Worm (Caenorhabditis elegans) whole organism, late embryonic: ENCODE measurements around the gene nep-26.

Experiments used
- F13H6.1 ChIP-seq: sonication (generic microtip); optimal IDR thresholded peaks from 2 replicates; lab custom pipeline; 2016; ENCODE audit warnings: missing genetic modification characterization, missing compliant biosample characterization
- T23F11.4 ChIP-seq: fragments of 200-800 bp; sonication (Bioruptor generic); optimal IDR thresholded peaks from 2 replicates; lab custom pipeline; 2018; ENCODE audit warnings: mild to moderate bottlenecking, missing genetic modification characterization, missing compliant biosample characterization
- Y22D7AL.16 ChIP-seq: sonication (generic microtip); optimal IDR thresholded peaks from 2 replicates; lab custom pipeline; 2016; ENCODE audit warnings: missing genetic modification characterization, missing compliant biosample characterization
- ama-1 ChIP-seq: fragments of 150-350 bp; optimal IDR thresholded peaks from 2 replicates; lab custom pipeline; 2014
- ceh-19 ChIP-seq: fragments of 200-800 bp; sonication (Bioruptor generic); optimal IDR thresholded peaks from 2 replicates; lab custom pipeline; 2018; ENCODE audit warnings: mild to moderate bottlenecking, missing genetic modification characterization, missing compliant biosample characterization
- ceh-2 ChIP-seq: sonication (generic microtip); optimal IDR thresholded peaks from 2 replicates; lab custom pipeline; 2016; ENCODE audit warnings: missing genotype, missing genetic modification characterization, missing compliant biosample characterization
- ceh-48 ChIP-seq: sonication (generic microtip); optimal IDR thresholded peaks from 2 replicates; lab custom pipeline; 2016; ENCODE audit warnings: missing genetic modification characterization, inconsistent platforms, missing compliant biosample characterization
- che-1 ChIP-seq: sonication (generic microtip); optimal IDR thresholded peaks from 2 replicates; lab custom pipeline; 2016; ENCODE audit warnings: mild to moderate bottlenecking, missing genetic modification characterization, missing compliant biosample characterization
- dve-1 ChIP-seq: sonication (generic microtip); optimal IDR thresholded peaks from 2 replicates; lab custom pipeline; 2017; ENCODE audit warnings: antibody characterized with exemption, mild to moderate bottlenecking, missing genetic modification characterization, missing compliant biosample characterization
- elt-4 ChIP-seq: sonication (generic microtip); optimal IDR thresholded peaks from 2 replicates; lab custom pipeline; 2016; ENCODE audit warnings: missing genetic modification characterization, missing compliant biosample characterization
- eyg-1 ChIP-seq: sonication (generic microtip); optimal IDR thresholded peaks from 2 replicates; lab custom pipeline; 2016; ENCODE audit warnings: missing genotype, missing genetic modification characterization, missing compliant biosample characterization
- fkh-10 ChIP-seq: fragments of 150-350 bp; optimal IDR thresholded peaks from 2 replicates; lab custom pipeline; 2014; ENCODE audit warnings: missing biosample characterization, missing genetic modification reagents, missing genetic modification characterization
- fkh-6 ChIP-seq: sonication (generic microtip); optimal IDR thresholded peaks from 2 replicates; lab custom pipeline; 2016; ENCODE audit warnings: missing genetic modification characterization, missing compliant biosample characterization
- gmeb-2 ChIP-seq: sonication (generic microtip); optimal IDR thresholded peaks from 2 replicates; lab custom pipeline; 2016; ENCODE audit warnings: missing genetic modification characterization, inconsistent platforms, missing compliant biosample characterization
- hlh-13 ChIP-seq: fragments of 200-800 bp; sonication (Bioruptor generic); optimal IDR thresholded peaks from 2 replicates; lab custom pipeline; 2018; ENCODE audit warnings: mild to moderate bottlenecking, missing genetic modification characterization, missing compliant biosample characterization
- hlh-15 ChIP-seq: sonication (generic microtip); optimal IDR thresholded peaks from 2 replicates; lab custom pipeline; 2016; ENCODE audit warnings: missing genetic modification characterization, missing compliant biosample characterization
- hlh-8 ChIP-seq: sonication (generic microtip); optimal IDR thresholded peaks from 2 replicates; lab custom pipeline; 2016; ENCODE audit warnings: missing genotype, missing genetic modification characterization, missing compliant biosample characterization
- lim-6 ChIP-seq: sonication (generic microtip); optimal IDR thresholded peaks from 2 replicates; lab custom pipeline; 2016; ENCODE audit warnings: missing genetic modification characterization, missing compliant biosample characterization
- lin-11 ChIP-seq: fragments of 200-800 bp; sonication (Bioruptor generic); optimal IDR thresholded peaks from 2 replicates; lab custom pipeline; 2018; ENCODE audit warnings: mild to moderate bottlenecking, missing genetic modification characterization, missing compliant biosample characterization
- nhr-11 ChIP-seq: fragments of 150-350 bp; optimal IDR thresholded peaks from 2 replicates; lab custom pipeline; 2014; ENCODE audit warnings: missing biosample characterization, missing genetic modification characterization
- nhr-232 ChIP-seq: sonication (generic microtip); optimal IDR thresholded peaks from 2 replicates; lab custom pipeline; 2016; ENCODE audit warnings: missing genetic modification characterization, missing compliant biosample characterization
- pat-9 ChIP-seq: fragments of 200-800 bp; sonication (Bioruptor generic); optimal IDR thresholded peaks from 2 replicates; lab custom pipeline; 2018; ENCODE audit warnings: mild to moderate bottlenecking, missing genetic modification characterization, moderate library complexity, missing compliant biosample characterization
- pha-2 ChIP-seq: sonication (generic microtip); optimal IDR thresholded peaks from 2 replicates; lab custom pipeline; 2017; ENCODE audit warnings: mild to moderate bottlenecking, missing genetic modification characterization, missing compliant biosample characterization
- pqm-1 ChIP-seq: sonication (generic microtip); optimal IDR thresholded peaks from 2 replicates; lab custom pipeline; 2016; ENCODE audit warnings: missing genetic modification characterization, missing compliant biosample characterization
- pros-1 ChIP-seq: fragments of 150-350 bp; optimal IDR thresholded peaks from 2 replicates; lab custom pipeline; 2014; ENCODE audit warnings: missing biosample characterization, missing genetic modification reagents, missing genetic modification characterization
- rnt-1 ChIP-seq: sonication (generic microtip); optimal IDR thresholded peaks from 2 replicates; lab custom pipeline; 2016; ENCODE audit warnings: missing genetic modification characterization, missing compliant biosample characterization
- sdc-2 ChIP-seq: sonication (generic microtip); optimal IDR thresholded peaks from 2 replicates; lab custom pipeline; 2016; ENCODE audit warnings: missing genotype, missing genetic modification characterization, missing compliant biosample characterization
- sox-2 ChIP-seq: fragments of 200-800 bp; sonication (Bioruptor generic); IDR thresholded peaks from 2 replicates; pipeline ENCODE4 v1.3.6; 2022; ENCODE audit warnings: missing genetic modification reagents, missing genetic modification characterization, missing compliant biosample characterization
- sox-4 ChIP-seq: sonication (generic microtip); optimal IDR thresholded peaks from 2 replicates; lab custom pipeline; 2017; ENCODE audit warnings: mild to moderate bottlenecking, missing genetic modification characterization, inconsistent platforms, missing compliant biosample characterization
- tbx-2 ChIP-seq: sonication (generic microtip); optimal IDR thresholded peaks from 2 replicates; lab custom pipeline; 2016; ENCODE audit warnings: missing genetic modification characterization, missing compliant biosample characterization
- ttx-3 ChIP-seq: sonication (generic microtip); optimal IDR thresholded peaks from 2 replicates; lab custom pipeline; 2016; ENCODE audit warnings: missing genetic modification reagents, missing genetic modification characterization, missing compliant biosample characterization
- unc-3 ChIP-seq, 2 experiments: fragments of 200-800 bp in 1 of 2; sonication (Bioruptor generic) in 1 of 2; sonication (generic microtip) in 1 of 2; conservative IDR thresholded peaks in 1 of 2; optimal IDR thresholded peaks in 1 of 2; 2 replicates each; pipeline versions ENCODE4 v1.3.6 to Lab custom; 2016 to 2022; ENCODE audit warnings: missing compliant biosample characterization in 2 of 2, missing genetic modification characterization in 2 of 2, missing genetic modification reagents in 1 of 2
- unc-55 ChIP-seq: sonication (generic microtip); optimal IDR thresholded peaks from 2 replicates; lab custom pipeline; 2017; ENCODE audit warnings: missing biosample characterization, missing genetic modification reagents, missing genetic modification characterization
- unc-86 ChIP-seq: sonication (generic microtip); optimal IDR thresholded peaks from 2 replicates; lab custom pipeline; 2016; ENCODE audit warnings: missing genetic modification characterization, missing compliant biosample characterization
- zip-5 ChIP-seq: sonication (generic microtip); optimal IDR thresholded peaks from 2 replicates; lab custom pipeline; 2016; ENCODE audit warnings: missing genetic modification characterization, missing compliant biosample characterization
- ztf-16 ChIP-seq: sonication (generic microtip); optimal IDR thresholded peaks from 2 replicates; lab custom pipeline; 2017; ENCODE audit warnings: missing genetic modification characterization, missing compliant biosample characterization

Gene nep-26

ce11 chrII:10300082-10300749 lies at the start of gene nep-26:
Gene nep-26 (minus strand): TSS chrII:10300132.
- TF ChIP-seq unc-55 (GFP tag; lab: Kevin White, UChicago) = peak; percentile 33
- TF ChIP-seq sox-2 = no peak

- no peak for TF ChIP-seq nhr-11 (tag; lab: Kevin White, UChicago)
- TF ChIP-seq, all 69 proteins: peak for 0
These were observed 46.1 kb upstream of the nep-26 start, which contains the start of gene C07E3.10 for ce11 chrII:10346075-10346474. Gene C07E3.10 (plus strand): TSS chrII:10346375.

- no peak for TF ChIP-seq ttx-3 (tag; lab: Kevin White, UChicago)
- TF ChIP-seq hlh-13 (GFP tag; lab: Kevin White, UChicago) = no peak
- no peak for TF ChIP-seq elt-4 (tag; lab: Kevin White, UChicago)
- TF ChIP-seq ceh-19 (GFP tag; lab: Kevin White, UChicago) = no peak
- TF ChIP-seq ama-1 (lab: Kevin White, UChicago) = no peak
- no peak for TF ChIP-seq pat-9 (tag; lab: Kevin White, UChicago)
- no peak for TF ChIP-seq fkh-10
- no peak for TF ChIP-seq lin-11 (tag; lab: Kevin White, UChicago)
- no peak for TF ChIP-seq lim-6
These were observed 45.1 kb upstream of the nep-26 start, which contains the start of gene pro-2 for ce11 chrII:10345012-10345411. Gene pro-2 (minus strand): TSS chrII:10345112.

DNA sequence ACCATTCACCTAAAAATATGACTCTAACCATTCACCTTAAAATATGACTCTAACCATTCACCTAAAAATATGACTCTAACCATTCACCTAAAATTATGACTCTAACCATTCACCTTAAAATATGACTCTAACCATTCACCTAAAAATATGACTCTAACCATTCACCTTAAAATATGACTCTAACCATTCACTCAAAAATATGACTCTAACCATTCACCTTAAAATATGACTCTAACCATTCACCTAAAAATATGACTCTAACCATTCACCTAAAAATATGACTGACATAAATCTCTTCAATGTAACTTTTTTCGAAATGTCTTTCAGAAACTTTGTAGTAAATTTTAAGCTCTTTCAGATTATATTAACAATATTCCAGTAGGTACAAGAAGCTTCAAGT lies 36.2 kb upstream of the nep-26 start:
- TF ChIP-seq che-1 (tag; lab: Kevin White, UChicago) (peak; percentile 6), hlh-13 (GFP tag; lab: Kevin White, UChicago) (peak; percentile 56)

- TF ChIP-seq hlh-8 (tag; lab: Kevin White, UChicago) (no peak), sox-4 (tag; lab: Kevin White, UChicago) (no peak), fkh-6 (tag; lab: Kevin White, UChicago) (no peak), unc-86 (no peak), ceh-48 (tag; lab: Kevin White, UChicago) (no peak), hlh-15 (tag; lab: Kevin White, UChicago) (no peak), sdc-2 (tag; lab: Kevin White, UChicago) (no peak), gmeb-2 (tag; lab: Kevin White, UChicago) (no peak), T23F11.4 (no peak), rnt-1 (tag; lab: Kevin White, UChicago) (no peak), zip-5 (no peak), eyg-1 (tag; lab: Kevin White, UChicago) (no peak), Y22D7AL.16 (tag; lab: Kevin White, UChicago) (no peak)
These were observed 29.8 kb upstream of the nep-26 start for ce11 chrII:10329754-10330153.

DNA sequence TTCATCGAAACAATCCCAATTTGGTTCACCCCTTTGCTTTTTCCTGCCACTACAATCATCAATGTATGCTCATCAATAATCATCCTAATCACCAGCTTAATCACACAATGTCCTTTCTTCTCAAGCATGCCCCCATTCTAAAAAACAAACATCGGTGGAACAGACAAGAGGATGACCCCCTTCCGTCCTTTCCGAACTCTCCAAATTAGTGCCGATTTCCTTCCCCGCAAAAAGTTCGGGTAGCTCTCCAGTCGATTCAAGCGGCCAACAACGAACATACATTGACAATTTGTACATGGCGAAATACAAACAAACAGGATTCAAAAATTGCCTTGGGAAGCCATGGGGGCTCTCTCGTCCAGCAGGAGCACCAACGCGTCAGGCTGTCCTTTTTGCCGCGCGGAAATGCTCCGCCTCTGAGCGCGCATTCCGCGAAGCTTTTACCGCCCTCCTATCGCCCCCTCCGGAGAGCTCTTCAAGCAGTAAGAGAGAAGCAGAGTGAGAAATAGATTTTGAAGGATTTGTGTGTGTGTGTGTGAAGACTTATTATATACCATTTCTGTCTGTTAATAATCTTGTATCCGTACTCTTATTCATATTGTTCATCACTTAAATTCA lies 25.8 kb upstream of the nep-26 start, which contains the start of gene appg-1:
appg-1 (plus strand) TSS at position 427 of the 618 bp plus-strand sequence.
- no peak for TF ChIP-seq pqm-1 (tag; lab: Kevin White, UChicago)

DNA sequence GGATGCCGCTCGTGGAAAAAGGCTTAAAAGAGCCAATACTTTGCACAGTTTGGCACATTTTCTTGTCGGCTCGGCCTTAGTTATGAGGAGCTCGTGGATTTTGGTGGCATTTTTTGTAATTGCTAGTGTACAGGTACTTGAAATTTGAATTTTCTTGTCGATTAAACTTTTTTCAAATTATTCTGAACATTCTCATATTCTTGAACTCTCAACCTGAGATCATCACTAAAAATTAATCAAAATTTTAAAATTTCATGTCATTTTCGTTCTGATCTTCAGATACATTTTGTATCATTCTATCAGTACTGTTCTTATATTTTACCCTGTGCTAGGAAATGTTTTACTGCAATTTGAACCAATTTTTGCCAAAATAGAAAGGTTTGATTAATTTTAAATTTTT lies 21.5 kb upstream of the nep-26 start, which contains the start of gene idpp-4:
idpp-4 (plus strand) TSS at position 51 of the 400 bp plus-strand sequence.
- TF ChIP-seq ceh-48 (tag; lab: Kevin White, UChicago) (no peak), gmeb-2 (tag; lab: Kevin White, UChicago) (no peak), nhr-232 (no peak), F13H6.1 (tag; lab: Kevin White, UChicago) (no peak), tbx-2 (tag; lab: Kevin White, UChicago) (no peak), eyg-1 (tag; lab: Kevin White, UChicago) (no peak), pha-2 (no peak), dve-1 (tag; lab: Kevin White, UChicago) (no peak), unc-55 (GFP tag; lab: Kevin White, UChicago) (no peak), ceh-2 (no peak), hlh-15 (tag; lab: Kevin White, UChicago) (no peak), fkh-6 (tag; lab: Kevin White, UChicago) (no peak), unc-3 (GFP tag; conservative IDR thresholded peaks at IDR 0.05; lab: Robert Waterston, UW) (no peak), unc-3 (tag; optimal IDR thresholded peaks at IDR 0.05; lab: Kevin White, UChicago) (no peak), pqm-1 (tag; lab: Kevin White, UChicago) (no peak), ztf-16 (no peak), pros-1 (tag; lab: Kevin White, UChicago) (no peak)
